Worm (Caenorhabditis elegans) whole organism, mixed stage, embryonic: ENCODE measurements around the gene brap-2.

Experiments
- ceh-83 ChIP-seq: fragments of 200-800 bp; sonication (Bioruptor generic); optimal IDR thresholded peaks from 2 replicates; lab custom pipeline; 2018; ENCODE audit warnings: mild to moderate bottlenecking, missing genetic modification characterization, missing compliant biosample characterization
- mab-5 ChIP-seq: fragments of 150-350 bp; optimal IDR thresholded peaks from 2 replicates; lab custom pipeline; 2014; ENCODE audit warnings: missing biosample characterization, missing genetic modification characterization
- nhr-28 ChIP-seq: fragments of 150-350 bp; optimal IDR thresholded peaks from 2 replicates; lab custom pipeline; 2014; ENCODE audit warnings: missing biosample characterization, missing genetic modification characterization
- sem-2 ChIP-seq: fragments of 200-800 bp; sonication (Bioruptor generic); optimal IDR thresholded peaks from 2 replicates; lab custom pipeline; 2018; ENCODE audit warnings: mild to moderate bottlenecking, missing genetic modification characterization, missing compliant biosample characterization
- snpc-4 ChIP-seq: fragments of 150-350 bp; optimal IDR thresholded peaks from 2 replicates; lab custom pipeline; 2014; ENCODE audit warnings: missing biosample characterization, missing genetic modification characterization
- unc-62 ChIP-seq: fragments of 150-350 bp; optimal IDR thresholded peaks from 2 replicates; lab custom pipeline; 2014; ENCODE audit warnings: missing biosample characterization, missing genetic modification reagents, missing genetic modification characterization

- TF ChIP-seq snpc-4 (no peak), nhr-28 (tag; lab: Kevin White, UChicago) (no peak), mab-5 (tag; lab: Kevin White, UChicago) (no peak), ceh-83 (no peak), sem-2 (GFP tag; lab: Kevin White, UChicago) (no peak), unc-62 (GFP tag; lab: Kevin White, UChicago) (no peak)
Observed at ce11 chrII:5433069-5433468, 40.1 kb upstream of the brap-2 start, which contains the start of gene srx-114.
